Worm (Caenorhabditis elegans) whole organism, L2 larva: ENCODE results near the gene dpy-23.
A peak's percentile ranks its signal among the peaks of the same experiment; 100 is the strongest.

Experiments used
- C34F6.9 ChIP-seq: fragments of 150-350 bp; optimal IDR thresholded peaks from 2 replicates; lab custom pipeline; 2014; ENCODE audit warnings: missing biosample characterization, missing genetic modification characterization
- F13H6.1 ChIP-seq: sonication (generic microtip); optimal IDR thresholded peaks from 2 replicates; lab custom pipeline; 2016; ENCODE audit warnings: missing genetic modification characterization, missing compliant biosample characterization
- Y55F3AM.14 ChIP-seq: fragments of 200-800 bp; sonication (Bioruptor generic); optimal IDR thresholded peaks from 2 replicates; lab custom pipeline; 2018; ENCODE audit warnings: mild to moderate bottlenecking, missing genetic modification characterization, missing compliant biosample characterization
- ZK546.5 ChIP-seq: sonication (generic microtip); optimal IDR thresholded peaks from 2 replicates; lab custom pipeline; 2017; ENCODE audit warnings: missing biosample characterization, missing genetic modification characterization
- alr-1 ChIP-seq: fragments of 150-350 bp; optimal IDR thresholded peaks from 2 replicates; lab custom pipeline; 2014; ENCODE audit warnings: missing biosample characterization, missing genetic modification characterization
- ama-1 ChIP-seq: fragments of 150-350 bp; optimal IDR thresholded peaks from 2 replicates; lab custom pipeline; 2018; ENCODE audit warnings: inconsistent platforms
- ceh-16 ChIP-seq: fragments of 150-350 bp; optimal IDR thresholded peaks from 2 replicates; lab custom pipeline; 2014; ENCODE audit warnings: missing biosample characterization, missing genetic modification characterization
- ceh-82 ChIP-seq: fragments of 150-350 bp; optimal IDR thresholded peaks from 2 replicates; lab custom pipeline; 2014; ENCODE audit warnings: missing biosample characterization, missing genetic modification characterization
- crh-2 ChIP-seq: sonication (generic microtip); optimal IDR thresholded peaks from 2 replicates; lab custom pipeline; 2017; ENCODE audit warnings: missing biosample characterization, missing genetic modification characterization
- dmd-4 ChIP-seq: sonication (generic microtip); optimal IDR thresholded peaks from 2 replicates; lab custom pipeline; 2017; ENCODE audit warnings: missing biosample characterization, missing genetic modification characterization
- egl-27 ChIP-seq: sonication (generic microtip); optimal IDR thresholded peaks from 3 replicates; lab custom pipeline; 2017; ENCODE audit warnings: missing biosample characterization, missing genetic modification reagents, missing genetic modification characterization
- elt-1 ChIP-seq: fragments of 150-350 bp; optimal IDR thresholded peaks from 2 replicates; lab custom pipeline; 2014; ENCODE audit warnings: missing biosample characterization, missing genetic modification characterization
- elt-3 ChIP-seq: sonication (generic microtip); optimal IDR thresholded peaks from 2 replicates; lab custom pipeline; 2017; ENCODE audit warnings: missing biosample characterization, missing genetic modification characterization
- fos-1 ChIP-seq: fragments of 150-350 bp; optimal IDR thresholded peaks from 2 replicates; lab custom pipeline; 2014; ENCODE audit warnings: missing biosample characterization, missing genetic modification characterization
- gmeb-1 ChIP-seq: fragments of 150-350 bp; optimal IDR thresholded peaks from 2 replicates; lab custom pipeline; 2014; ENCODE audit warnings: missing biosample characterization, missing genetic modification characterization
- lin-13 ChIP-seq: fragments of 150-350 bp; optimal IDR thresholded peaks from 2 replicates; lab custom pipeline; 2014; ENCODE audit warnings: missing biosample characterization, missing genetic modification reagents, missing genetic modification characterization
- lin-39 ChIP-seq: fragments of 150-350 bp; optimal IDR thresholded peaks from 2 replicates; lab custom pipeline; 2014; ENCODE audit warnings: missing biosample characterization, missing genetic modification reagents, missing genetic modification characterization
- lsy-2 ChIP-seq, 2 experiments: fragments of 150-350 bp in 1 of 2; sonication (generic microtip) in 1 of 2; optimal IDR thresholded peaks; 2 replicates each; lab custom pipeline; 2014 to 2017; ENCODE audit warnings: missing biosample characterization in 2 of 2, missing genetic modification characterization in 2 of 2
- mab-5 ChIP-seq: fragments of 150-350 bp; optimal IDR thresholded peaks from 2 replicates; lab custom pipeline; 2014; ENCODE audit warnings: missing biosample characterization, missing genetic modification characterization
- mbf-1 ChIP-seq: sonication (generic microtip); optimal IDR thresholded peaks from 2 replicates; lab custom pipeline; 2017; ENCODE audit warnings: missing biosample characterization, missing genetic modification characterization
- mdl-1 ChIP-seq, 2 experiments: fragments of 150-350 bp in 1 of 2; sonication (generic microtip) in 1 of 2; optimal IDR thresholded peaks; 2 replicates each; lab custom pipeline; 2017; ENCODE audit warnings: missing biosample characterization in 2 of 2, missing genetic modification characterization in 2 of 2
- nhr-11 ChIP-seq: fragments of 150-350 bp; optimal IDR thresholded peaks from 2 replicates; lab custom pipeline; 2014; ENCODE audit warnings: missing biosample characterization, missing genetic modification characterization
- nhr-129 ChIP-seq: fragments of 150-350 bp; optimal IDR thresholded peaks from 2 replicates; lab custom pipeline; 2014; ENCODE audit warnings: missing biosample characterization, missing genetic modification characterization
- nhr-21 ChIP-seq: fragments of 150-350 bp; optimal IDR thresholded peaks from 2 replicates; lab custom pipeline; 2014; ENCODE audit warnings: missing biosample characterization, missing genetic modification characterization
- nhr-23 ChIP-seq: fragments of 150-350 bp; optimal IDR thresholded peaks from 2 replicates; lab custom pipeline; 2014; ENCODE audit warnings: missing biosample characterization, missing genetic modification reagents, missing genetic modification characterization
- nhr-237 ChIP-seq: fragments of 150-350 bp; optimal IDR thresholded peaks from 2 replicates; lab custom pipeline; 2014; ENCODE audit warnings: missing biosample characterization, missing genetic modification characterization
- nhr-25 ChIP-seq: fragments of 150-350 bp; sonication (generic microtip); optimal IDR thresholded peaks from 3 replicates; lab custom pipeline; 2014; ENCODE audit warnings: missing biosample characterization, missing genetic modification characterization
- nhr-6 ChIP-seq: fragments of 150-350 bp; optimal IDR thresholded peaks from 2 replicates; lab custom pipeline; 2014; ENCODE audit warnings: missing biosample characterization, missing genetic modification characterization
- nhr-77 ChIP-seq: fragments of 150-350 bp; optimal IDR thresholded peaks from 2 replicates; lab custom pipeline; 2014; ENCODE audit warnings: missing biosample characterization, missing genetic modification characterization
- sem-4 ChIP-seq: fragments of 150-350 bp; optimal IDR thresholded peaks from 2 replicates; lab custom pipeline; 2014; ENCODE audit warnings: missing biosample characterization, missing genetic modification reagents, missing genetic modification characterization
- sma-3 ChIP-seq: sonication (generic microtip); optimal IDR thresholded peaks from 2 replicates; lab custom pipeline; 2016; ENCODE audit warnings: missing genetic modification reagents, missing genetic modification characterization, missing compliant biosample characterization
- sma-9 ChIP-seq, 2 experiments: fragments of 150-350 bp in 1 of 2; sonication (generic microtip) in 1 of 2; optimal IDR thresholded peaks; 2 replicates each; lab custom pipeline; 2014 to 2016; ENCODE audit warnings: missing genetic modification characterization in 2 of 2, mild to moderate bottlenecking in 1 of 2, missing biosample characterization in 1 of 2, missing compliant biosample characterization in 1 of 2, missing genetic modification reagents in 1 of 2, moderate library complexity in 1 of 2
- snpc-4 ChIP-seq: fragments of 150-350 bp; optimal IDR thresholded peaks from 2 replicates; lab custom pipeline; 2014; ENCODE audit warnings: missing biosample characterization, missing genetic modification characterization
- unc-39 ChIP-seq: fragments of 150-350 bp; optimal IDR thresholded peaks from 2 replicates; lab custom pipeline; 2014; ENCODE audit warnings: missing biosample characterization, missing genetic modification characterization
- unc-55 ChIP-seq: fragments of 150-350 bp; sonication (generic microtip); optimal IDR thresholded peaks from 3 replicates; lab custom pipeline; 2014; ENCODE audit warnings: missing biosample characterization, missing genetic modification reagents, missing genetic modification characterization
- unc-62 ChIP-seq: fragments of 150-350 bp; optimal IDR thresholded peaks from 2 replicates; lab custom pipeline; 2014; ENCODE audit warnings: missing biosample characterization, missing genetic modification reagents, missing genetic modification characterization
- zag-1 ChIP-seq: fragments of 150-350 bp; optimal IDR thresholded peaks from 2 replicates; lab custom pipeline; 2014; ENCODE audit warnings: missing biosample characterization, missing genetic modification characterization
- ztf-1 ChIP-seq: fragments of 200-800 bp; sonication (Bioruptor generic); conservative IDR thresholded peaks from 2 replicates; pipeline ENCODE4 v1.3.6; 2022; ENCODE audit warnings: missing genetic modification characterization, missing compliant biosample characterization
- ztf-4 ChIP-seq: fragments of 150-350 bp; optimal IDR thresholded peaks from 2 replicates; lab custom pipeline; 2014; ENCODE audit warnings: missing biosample characterization, missing genetic modification characterization

dpy-23 gene

ce11 chrX:4386493-4386892 lies 2.7 kb upstream of the dpy-23 start:
- no peak for TF ChIP-seq unc-39 (tag; lab: Kevin White, UChicago)
- TF ChIP-seq dmd-4 (tag; lab: Kevin White, UChicago), result no peak
- TF ChIP-seq snpc-4 (tag; lab: Kevin White, UChicago), result no peak
- no peak for TF ChIP-seq elt-1 (tag; lab: Kevin White, UChicago)
- TF ChIP-seq gmeb-1, result peak; percentile 41
- peak; percentile 71 for TF ChIP-seq nhr-25 (tag; lab: Kevin White, UChicago)

- no peak for TF ChIP-seq dmd-4 (tag; lab: Kevin White, UChicago)
- TF ChIP-seq nhr-23 (tag; lab: Kevin White, UChicago), result no peak
- peak; percentile 10 for TF ChIP-seq Y55F3AM.14
- TF ChIP-seq lin-39 (tag; lab: Kevin White, UChicago), result no peak
- TF ChIP-seq, all 48 proteins: peak for 1
Observed at ce11 chrX:4391680-4392079, 2.5 kb downstream of the dpy-23 start.

- TF ChIP-seq unc-62 (GFP tag; lab: Kevin White, UChicago) (no peak), nhr-25 (tag; lab: Kevin White, UChicago) (peak; percentile 78), ceh-82 (tag; lab: Kevin White, UChicago) (peak; percentile 63), nhr-11 (tag; lab: Kevin White, UChicago) (no peak), mab-5 (tag; lab: Kevin White, UChicago) (peak; percentile 70), mbf-1 (tag; lab: Kevin White, UChicago) (peak; percentile 35), C34F6.9 (peak; percentile 46), Y55F3AM.14 (no peak), gmeb-1 (peak; percentile 82), nhr-129 (peak; percentile 82), sma-9 (GFP tag; optimal IDR thresholded peaks at IDR 0.05; lab: Kevin White, UChicago) (peak; percentile 47), sma-9 (tag; optimal IDR thresholded peaks at IDR 0.05; lab: Kevin White, UChicago) (no peak), lsy-2 (tag; optimal IDR thresholded peaks at IDR 0.05; lab: Kevin White, UChicago) (peak; percentile 59 to 77), sma-3 (GFP tag; lab: Kevin White, UChicago) (peak; percentile 82), nhr-6 (tag; lab: Kevin White, UChicago) (peak; percentile 49), nhr-21 (tag; lab: Kevin White, UChicago) (peak; percentile 85), unc-55 (GFP tag; lab: Kevin White, UChicago) (peak; percentile 77), elt-3 (no peak), F13H6.1 (tag; lab: Kevin White, UChicago) (peak; percentile 79), crh-2 (peak; percentile 89), snpc-4 (tag; lab: Kevin White, UChicago) (peak; percentile 41), lin-13 (GFP tag; lab: Kevin White, UChicago) (peak; percentile 60), ama-1 (no peak), elt-1 (tag; lab: Kevin White, UChicago) (no peak), fos-1 (tag; lab: Kevin White, UChicago) (peak; percentile 64), alr-1 (tag; lab: Kevin White, UChicago) (no peak), nhr-77 (tag; lab: Kevin White, UChicago) (no peak), sem-4 (peak; percentile 22), lin-39 (tag; lab: Kevin White, UChicago) (no peak), egl-27 (tag; lab: Kevin White, UChicago) (peak; percentile 63), ceh-16 (tag; lab: Kevin White, UChicago) (no peak)
- TF ChIP-seq, all 48 proteins: peak for 20
Observed at ce11 chrX:4395073-4395850, 6.1 kb downstream of the dpy-23 start.

- TF ChIP-seq dmd-4 (tag; lab: Kevin White, UChicago) (no peak), ztf-4 (no peak), nhr-129 (no peak), gmeb-1 (no peak)
Observed at ce11 chrX:4397460-4397859, 8.3 kb downstream of the dpy-23 start.

- TF ChIP-seq nhr-237 (tag; lab: Kevin White, UChicago) (no peak), nhr-25 (tag; lab: Kevin White, UChicago) (no peak), mbf-1 (tag; lab: Kevin White, UChicago) (no peak), ztf-1 (GFP tag; lab: Robert Waterston, UW) (no peak), elt-1 (tag; lab: Kevin White, UChicago) (no peak), sem-4 (no peak), lsy-2 (tag; optimal IDR thresholded peaks at IDR 0.05; lab: Kevin White, UChicago) (no peak), ZK546.5 (no peak), lin-13 (GFP tag; lab: Kevin White, UChicago) (no peak), mdl-1 (tag; optimal IDR thresholded peaks at IDR 0.05; lab: Kevin White, UChicago) (no peak), mab-5 (tag; lab: Kevin White, UChicago) (no peak), nhr-11 (tag; lab: Kevin White, UChicago) (no peak), gmeb-1 (no peak), zag-1 (no peak), fos-1 (tag; lab: Kevin White, UChicago) (no peak), Y55F3AM.14 (no peak), F13H6.1 (tag; lab: Kevin White, UChicago) (no peak)
Observed at ce11 chrX:4400296-4400695, 11.1 kb downstream of the dpy-23 start.
